Fruit fly (Drosophila melanogaster) whole organism, embryonic: ENCODE data around the gene CG10948.

Experiments used
- CG17829 ChIP-seq: fragments of 200-800 bp; optimal IDR thresholded peaks from 2 replicates; lab custom pipeline; 2019; ENCODE audit warnings: missing biosample characterization, mild to moderate bottlenecking, missing genetic modification characterization, moderate library complexity
- CG31224 ChIP-seq: fragments of 200-800 bp; sonication (Bioruptor generic); IDR thresholded peaks from 2 replicates; pipeline ENCODE4 v1.3.6; 2022; ENCODE audit warnings: missing biosample characterization, missing genetic modification characterization
- CG43689 ChIP-seq: fragments of 200-800 bp; sonication (Bioruptor generic); IDR thresholded peaks from 2 replicates; pipeline ENCODE4 v1.3.6; 2022; ENCODE audit warnings: missing biosample characterization, missing genetic modification characterization
- CG4730 ChIP-seq: fragments of 200-800 bp; sonication (Bioruptor generic); IDR thresholded peaks from 2 replicates; pipeline ENCODE4 v1.3.6; 2022; ENCODE audit warnings: missing biosample characterization, missing genetic modification characterization
- CG6272 ChIP-seq: fragments of 200-800 bp; sonication (Bioruptor generic); IDR thresholded peaks from 2 replicates; pipeline ENCODE4 v1.3.6; 2022; ENCODE audit warnings: missing biosample characterization, missing genetic modification characterization
- CTCF ChIP-seq: fragments of 200-800 bp; sonication (Bioruptor generic); optimal IDR thresholded peaks from 2 replicates; lab custom pipeline; 2017; ENCODE audit warnings: missing biosample characterization, mild to moderate bottlenecking, missing genetic modification characterization, moderate library complexity
- Med ChIP-seq: fragments of 200-800 bp; sonication (Bioruptor generic); peaks from one replicate; lab custom pipeline; 2016; ENCODE audit warnings: missing biosample characterization, missing genetic modification characterization, mild to moderate bottlenecking, inconsistent platforms, moderate library complexity
- ac ChIP-seq: fragments of 200-800 bp; sonication (Bioruptor generic); optimal IDR thresholded peaks from 3 replicates; lab custom pipeline; 2017; ENCODE audit warnings: missing biosample characterization, mild to moderate bottlenecking, missing genetic modification characterization
- ara ChIP-seq: fragments of 200-800 bp; sonication (Bioruptor generic); IDR thresholded peaks from 2 replicates; pipeline ENCODE4 v1.3.6; 2022; ENCODE audit warnings: missing biosample characterization, missing genetic modification characterization
- bsh ChIP-seq, 2 experiments: fragments of 200-800 bp; sonication (Bioruptor generic); optimal IDR thresholded peaks; 2 replicates each; lab custom pipeline; 2017 to 2018; ENCODE audit warnings: mild to moderate bottlenecking in 2 of 2, missing biosample characterization in 2 of 2, missing genetic modification characterization in 2 of 2, moderate library complexity in 1 of 2
- crc ChIP-seq: fragments of 200-800 bp; sonication (Bioruptor generic); optimal IDR thresholded peaks from 2 replicates; lab custom pipeline; 2016; ENCODE audit warnings: missing biosample characterization, missing genetic modification characterization
- fd64A ChIP-seq: fragments of 200-800 bp; sonication (Bioruptor generic); optimal IDR thresholded peaks from 3 replicates; lab custom pipeline; 2018; ENCODE audit warnings: missing biosample characterization, mild to moderate bottlenecking, missing genetic modification characterization

dm6 chr3L:12839882-12840281 lies 10.0 kb downstream of the CG10948 start:
- TF ChIP-seq Med (GFP tag; lab: Kevin White, UChicago) (no peak), CG31224 (GFP tag; lab: Robert Waterston, UW) (no peak), ac (GFP tag; lab: Kevin White, UChicago) (no peak), ara (GFP tag; lab: Robert Waterston, UW) (no peak), CG17829 (tag; lab: Kevin White, UChicago) (no peak), CG43689 (GFP tag; lab: Robert Waterston, UW) (no peak), CTCF (GFP tag; lab: Kevin White, UChicago) (no peak), fd64A (GFP tag; lab: Kevin White, UChicago) (no peak), CG4730 (no peak), bsh (GFP tag; optimal IDR thresholded peaks at IDR 0.05; lab: Kevin White, UChicago) (no peak), crc (no peak), CG6272 (GFP tag; lab: Robert Waterston, UW) (no peak)
